Fruit fly (Drosophila melanogaster) whole organism, embryonic: ENCODE results near the gene Grip75.

Experiments
- Antp ChIP-seq: fragments of 200-800 bp; sonication (Bioruptor generic); optimal IDR thresholded peaks from 3 replicates; lab custom pipeline; 2016; ENCODE audit warnings: missing biosample characterization, missing genetic modification characterization
- Atf-2 ChIP-seq: fragments of 200-800 bp; sonication (Bioruptor generic); optimal IDR thresholded peaks from 2 replicates; lab custom pipeline; 2016; ENCODE audit warnings: missing biosample characterization, missing genetic modification characterization
- B-H1 ChIP-seq: fragments of 200-800 bp; sonication (Bioruptor generic); IDR thresholded peaks from 3 replicates; pipeline ENCODE4 v1.3.6; 2022; ENCODE audit warnings: missing biosample characterization, missing genetic modification characterization
- CG10462 ChIP-seq: fragments of 200-800 bp; sonication (Bioruptor generic); optimal IDR thresholded peaks from 2 replicates; lab custom pipeline; 2016; ENCODE audit warnings: missing biosample characterization, missing genetic modification characterization
- CG11085 ChIP-seq: fragments of 200-800 bp; sonication (Bioruptor generic); IDR thresholded peaks from 2 replicates; pipeline ENCODE4 v1.3.6; 2022; ENCODE audit warnings: missing biosample characterization, missing genetic modification characterization
- CG12299 ChIP-seq: fragments of 200-800 bp; sonication (Bioruptor generic); optimal IDR thresholded peaks from 2 replicates; lab custom pipeline; 2018; ENCODE audit warnings: missing biosample characterization, mild to moderate bottlenecking, missing genetic modification characterization
- CG13775 ChIP-seq: fragments of 200-800 bp; sonication (Bioruptor generic); optimal IDR thresholded peaks from 3 replicates; lab custom pipeline; 2017; ENCODE audit warnings: missing biosample characterization, mild to moderate bottlenecking, missing genetic modification characterization
- CG14441 ChIP-seq: fragments of 200-800 bp; sonication (Bioruptor generic); IDR thresholded peaks from 2 replicates; pipeline ENCODE4 v1.3.6; 2022; ENCODE audit warnings: missing biosample characterization, missing genetic modification characterization
- CG15073 ChIP-seq: fragments of 200-800 bp; sonication (Bioruptor generic); optimal IDR thresholded peaks from 2 replicates; lab custom pipeline; 2016; ENCODE audit warnings: missing biosample characterization, missing genetic modification characterization
- CG18262 ChIP-seq: fragments of 200-800 bp; optimal IDR thresholded peaks from 3 replicates; lab custom pipeline; 2019; ENCODE audit warnings: missing biosample characterization, mild to moderate bottlenecking, missing genetic modification characterization, moderate library complexity
- CG2712 ChIP-seq: fragments of 200-800 bp; optimal IDR thresholded peaks from 3 replicates; lab custom pipeline; 2019; ENCODE audit warnings: missing biosample characterization, mild to moderate bottlenecking, missing genetic modification characterization, moderate library complexity
- CG31224 ChIP-seq: fragments of 200-800 bp; sonication (Bioruptor generic); IDR thresholded peaks from 2 replicates; pipeline ENCODE4 v1.3.6; 2022; ENCODE audit warnings: missing biosample characterization, missing genetic modification characterization
- CG34224 ChIP-seq: fragments of 200-800 bp; sonication (Bioruptor generic); IDR thresholded peaks from 3 replicates; pipeline ENCODE4 v1.3.6; 2022; ENCODE audit warnings: missing biosample characterization, missing genetic modification characterization; ENCODE audit not compliant: partially characterized antibody
- CG34422 ChIP-seq: fragments of 200-800 bp; sonication (Bioruptor generic); IDR thresholded peaks from 3 replicates; pipeline ENCODE4 v1.3.6; 2022; ENCODE audit warnings: missing biosample characterization, missing genetic modification characterization
- CG4282 ChIP-seq: fragments of 200-800 bp; sonication (Bioruptor generic); optimal IDR thresholded peaks from 2 replicates; lab custom pipeline; 2016; ENCODE audit warnings: missing biosample characterization, missing genetic modification characterization
- CG7963 ChIP-seq: fragments of 200-800 bp; sonication (Bioruptor generic); IDR thresholded peaks from 3 replicates; pipeline ENCODE4 v1.3.6; 2022; ENCODE audit warnings: missing biosample characterization, missing genetic modification characterization; ENCODE audit not compliant: partially characterized antibody
- CG9727 ChIP-seq: fragments of 200-800 bp; sonication (Bioruptor generic); optimal IDR thresholded peaks from 3 replicates; lab custom pipeline; 2017; ENCODE audit warnings: missing biosample characterization, mild to moderate bottlenecking, missing genetic modification characterization
- CHES-1-like ChIP-seq: fragments of 200-800 bp; sonication (Bioruptor generic); optimal IDR thresholded peaks from 2 replicates; lab custom pipeline; 2016; ENCODE audit warnings: missing biosample characterization, missing genetic modification characterization
- Chrac-16 ChIP-seq: fragments of 200-800 bp; sonication (Bioruptor generic); optimal IDR thresholded peaks from 3 replicates; lab custom pipeline; 2016; ENCODE audit warnings: missing biosample characterization, missing genetic modification characterization
- Doc3 ChIP-seq: fragments of 200-800 bp; sonication (Bioruptor generic); IDR thresholded peaks from 3 replicates; pipeline ENCODE4 v1.3.6; 2022; ENCODE audit warnings: missing biosample characterization, missing genetic modification characterization; ENCODE audit not compliant: partially characterized antibody
- H2.0 ChIP-seq: fragments of 200-800 bp; sonication (Bioruptor generic); IDR thresholded peaks from 2 replicates; pipeline ENCODE4 v1.3.6; 2022; ENCODE audit warnings: missing biosample characterization, missing genetic modification characterization
- Hr3 ChIP-seq: fragments of 200-800 bp; sonication (Bioruptor generic); optimal IDR thresholded peaks from 3 replicates; lab custom pipeline; 2016; ENCODE audit warnings: missing biosample characterization, missing genetic modification characterization
- Lim3 ChIP-seq: fragments of 200-800 bp; sonication (Bioruptor generic); IDR thresholded peaks from 2 replicates; pipeline ENCODE4 v1.3.6; 2022; ENCODE audit warnings: missing biosample characterization, missing genetic modification characterization
- Myb ChIP-seq: fragments of 200-800 bp; sonication (Bioruptor generic); optimal IDR thresholded peaks from 2 replicates; lab custom pipeline; 2016; ENCODE audit warnings: missing biosample characterization, missing genetic modification characterization
- Pdp1 ChIP-seq, 2 experiments: fragments of 200-800 bp; sonication (Bioruptor generic); optimal IDR thresholded peaks; 3 replicates each; lab custom pipeline; 2016; ENCODE audit warnings: missing biosample characterization in 2 of 2, missing genetic modification characterization in 2 of 2, mild to moderate bottlenecking in 1 of 2, moderate library complexity in 1 of 2
- Sox100B ChIP-seq: fragments of 200-800 bp; sonication (Bioruptor generic); optimal IDR thresholded peaks from 3 replicates; lab custom pipeline; 2018; ENCODE audit warnings: missing biosample characterization, mild to moderate bottlenecking, missing genetic modification characterization
- Sox102F ChIP-seq: fragments of 200-800 bp; sonication (Bioruptor generic); optimal IDR thresholded peaks from 2 replicates; lab custom pipeline; 2018; ENCODE audit warnings: missing biosample characterization, mild to moderate bottlenecking, missing genetic modification characterization, moderate library complexity
- Taf1 ChIP-seq: fragments of 200-800 bp; sonication (Bioruptor generic); IDR thresholded peaks from 2 replicates; pipeline ENCODE4 v1.3.6; 2022; ENCODE audit warnings: missing biosample characterization, missing genetic modification characterization
- ara ChIP-seq: fragments of 200-800 bp; sonication (Bioruptor generic); IDR thresholded peaks from 2 replicates; pipeline ENCODE4 v1.3.6; 2022; ENCODE audit warnings: missing biosample characterization, missing genetic modification characterization
- chif ChIP-seq, 2 experiments: fragments of 200-800 bp; sonication (Bioruptor generic); optimal IDR thresholded peaks; 3 replicates each; lab custom pipeline; 2016; ENCODE audit warnings: missing biosample characterization in 2 of 2, missing genetic modification characterization in 2 of 2
- cwo ChIP-seq: fragments of 200-800 bp; sonication (Bioruptor generic); optimal IDR thresholded peaks from 3 replicates; lab custom pipeline; 2017; ENCODE audit warnings: missing biosample characterization, missing genetic modification characterization, mild to moderate bottlenecking, moderate library complexity, missing genetic modification reagents
- ems ChIP-seq: fragments of 200-800 bp; sonication (Bioruptor generic); optimal IDR thresholded peaks from 3 replicates; lab custom pipeline; 2016; ENCODE audit warnings: missing biosample characterization, missing genetic modification characterization
- eve ChIP-seq, 2 experiments: fragments of >200 bp; optimal IDR thresholded peaks; 2 replicates each; lab custom pipeline; 2017; ENCODE audit warnings: missing biosample characterization in 2 of 2, missing genetic modification characterization in 2 of 2
- ewg ChIP-seq: fragments of 200-800 bp; sonication (Bioruptor generic); optimal IDR thresholded peaks from 3 replicates; lab custom pipeline; 2017; ENCODE audit warnings: mild to moderate bottlenecking, missing biosample characterization, missing genetic modification reagents, missing genetic modification characterization
- grau ChIP-seq: fragments of 200-800 bp; optimal IDR thresholded peaks from 3 replicates; lab custom pipeline; 2019; ENCODE audit warnings: missing biosample characterization, mild to moderate bottlenecking, missing genetic modification characterization, moderate library complexity
- h ChIP-seq: fragments of >200 bp; optimal IDR thresholded peaks from 2 replicates; lab custom pipeline; 2017
- hbn ChIP-seq: fragments of 200-800 bp; sonication (Bioruptor generic); IDR thresholded peaks from 2 replicates; pipeline ENCODE4 v1.3.6; 2022; ENCODE audit warnings: missing biosample characterization, missing genetic modification characterization; ENCODE audit not compliant: partially characterized antibody
- hkb ChIP-seq, 2 experiments: fragments of 200-800 bp in 1 of 2; fragments of >200 bp in 1 of 2; sonication (Bioruptor generic) in 1 of 2; IDR thresholded peaks in 1 of 2; optimal IDR thresholded peaks in 1 of 2; 2 replicates each; pipeline versions ENCODE4 v1.3.6 to Lab custom; 2017 to 2022; ENCODE audit warnings: missing biosample characterization in 1 of 2, missing genetic modification characterization in 1 of 2
- jumu ChIP-seq: fragments of 200-800 bp; sonication (Bioruptor generic); optimal IDR thresholded peaks from 3 replicates; lab custom pipeline; 2016; ENCODE audit warnings: missing biosample characterization, missing genetic modification characterization
- nerfin-1 ChIP-seq: fragments of 200-800 bp; sonication (Bioruptor generic); optimal IDR thresholded peaks from 3 replicates; lab custom pipeline; 2019; ENCODE audit warnings: missing biosample characterization, mild to moderate bottlenecking, missing genetic modification characterization, moderate library complexity
- org-1 ChIP-seq: fragments of 200-800 bp; sonication (Bioruptor generic); optimal IDR thresholded peaks from 2 replicates; lab custom pipeline; 2017; ENCODE audit warnings: missing biosample characterization, missing genetic modification characterization
- pfk ChIP-seq: fragments of 200-800 bp; sonication (Bioruptor generic); optimal IDR thresholded peaks from 2 replicates; lab custom pipeline; 2018; ENCODE audit warnings: missing biosample characterization, mild to moderate bottlenecking, missing genetic modification characterization, moderate library complexity
- row ChIP-seq: fragments of 200-800 bp; sonication (Bioruptor generic); IDR thresholded peaks from 3 replicates; pipeline ENCODE4 v1.3.6; 2022; ENCODE audit warnings: missing biosample characterization, missing genetic modification characterization
- scrt ChIP-seq: fragments of 200-800 bp; sonication (Bioruptor generic); optimal IDR thresholded peaks from 2 replicates; lab custom pipeline; 2018; ENCODE audit warnings: missing biosample characterization, mild to moderate bottlenecking, missing genetic modification characterization, moderate library complexity
- sd ChIP-seq: fragments of 200-800 bp; sonication (Bioruptor generic); optimal IDR thresholded peaks from 3 replicates; lab custom pipeline; 2018; ENCODE audit warnings: missing biosample characterization, mild to moderate bottlenecking, missing genetic modification characterization, moderate library complexity
- sens-2 ChIP-seq: fragments of 200-800 bp; sonication (Bioruptor generic); IDR thresholded peaks from 2 replicates; pipeline ENCODE4 v1.3.6; 2022; ENCODE audit warnings: missing biosample characterization, missing genetic modification characterization
- slou ChIP-seq: fragments of 200-800 bp; sonication (Bioruptor generic); optimal IDR thresholded peaks from 3 replicates; lab custom pipeline; 2016; ENCODE audit warnings: missing biosample characterization, missing genetic modification characterization
- stc ChIP-seq: fragments of 200-800 bp; sonication (Bioruptor generic); IDR thresholded peaks from 2 replicates; pipeline ENCODE4 v1.3.6; 2022; ENCODE audit warnings: missing biosample characterization, missing genetic modification characterization
- sug ChIP-seq: fragments of 200-800 bp; optimal IDR thresholded peaks from 2 replicates; lab custom pipeline; 2019; ENCODE audit warnings: missing biosample characterization, mild to moderate bottlenecking, missing genetic modification characterization, moderate library complexity
- trh ChIP-seq: fragments of 200-800 bp; sonication (Bioruptor generic); optimal IDR thresholded peaks from 2 replicates; lab custom pipeline; 2016; ENCODE audit warnings: missing biosample characterization, missing genetic modification characterization
- yki ChIP-seq: fragments of >200 bp; optimal IDR thresholded peaks from 3 replicates; lab custom pipeline; 2018

Gene Grip75

dm6 chr2L:10474268-10474678, 8.8 kb upstream of the Grip75 start, which contains the start of gene RluA-1 (continued):
- TF ChIP-seq yki (lab: Kevin White, UChicago) (no peak), CG31224 (peak; percentile 97), CG14441 (GFP tag; lab: Robert Waterston, UW) (peak; percentile 99), CG7963 (GFP tag; lab: Robert Waterston, UW) (0 out of 3 replicates have a peak, but pooled peaks have one; percentile 48), CG4282 (peak; percentile 93), jumu (GFP tag; lab: Kevin White, UChicago) (peak; percentile 84), cwo (GFP tag; lab: Kevin White, UChicago) (peak; percentile 98), row (GFP tag; lab: Robert Waterston, UW) (peak; percentile 99), CG9727 (GFP tag; lab: Kevin White, UChicago) (peak; percentile 99), scrt (GFP tag; lab: Kevin White, UChicago) (peak; percentile 96), CG15073 (GFP tag; lab: Kevin White, UChicago) (peak; percentile 91), Sox102F (peak; percentile 100), ara (peak; percentile 100), pfk (GFP tag; lab: Kevin White, UChicago) (peak; percentile 65), ewg (GFP tag; lab: Kevin White, UChicago) (peak; percentile 99), Doc3 (GFP tag; lab: Robert Waterston, UW) (peak; percentile 56; the same call in 2 of the 3 replicates), h (lab: Kevin White, UChicago) (no peak), sug (tag; lab: Kevin White, UChicago) (peak; percentile 96), hbn (GFP tag; lab: Robert Waterston, UW) (peak; percentile 53; the same call in 1 of the 2 replicates), Sox100B (GFP tag; lab: Kevin White, UChicago) (peak; percentile 98), sens-2 (peak; percentile 98), sd (tag; lab: Kevin White, UChicago) (peak; percentile 97), Chrac-16 (GFP tag; lab: Kevin White, UChicago) (peak; percentile 99), hkb (optimal IDR thresholded peaks at IDR 0.05; lab: Kevin White, UChicago) (no peak), hkb (GFP tag; IDR thresholded peaks at IDR 0.05; lab: Robert Waterston, UW) (peak; percentile 100), ems (GFP tag; lab: Kevin White, UChicago) (peak; percentile 96), org-1 (GFP tag; lab: Kevin White, UChicago) (peak; percentile 99), CG10462 (peak; percentile 99), Pdp1 (GFP tag; optimal IDR thresholded peaks at IDR 0.05; lab: Kevin White, UChicago) (peak; percentile 95 to 96), Antp (GFP tag; lab: Kevin White, UChicago) (peak; percentile 88), trh (peak; percentile 98), CG13775 (GFP tag; lab: Kevin White, UChicago) (peak; percentile 99), eve (GFP tag; optimal IDR thresholded peaks at IDR 0.05; lab: Kevin White, UChicago) (peak in 1 of 2 experiments; percentile 96), grau (peak; percentile 99), CG11085 (peak; percentile 98), Atf-2 (GFP tag; lab: Kevin White, UChicago) (peak; percentile 95), CG2712 (tag; lab: Kevin White, UChicago) (peak; percentile 100), CHES-1-like (GFP tag; lab: Kevin White, UChicago) (peak; percentile 89), CG34422 (GFP tag; lab: Robert Waterston, UW) (peak; percentile 100), nerfin-1 (tag; lab: Kevin White, UChicago) (peak; percentile 99), Hr3 (peak; percentile 99), Myb (peak; percentile 70), H2.0 (peak; percentile 99), CG34224 (GFP tag; lab: Robert Waterston, UW) (peak; percentile 67; the same call in 2 of the 3 replicates), Taf1 (GFP tag; lab: Robert Waterston, UW) (peak; percentile 93), Lim3 (GFP tag; lab: Robert Waterston, UW) (peak; percentile 96), chif (GFP tag; optimal IDR thresholded peaks at IDR 0.05; lab: Kevin White, UChicago) (peak; percentile 95 to 97), CG12299 (tag; lab: Kevin White, UChicago) (peak; percentile 99), CG18262 (tag; lab: Kevin White, UChicago) (peak; percentile 100), slou (GFP tag; lab: Kevin White, UChicago) (peak; percentile 95), B-H1 (GFP tag; lab: Robert Waterston, UW) (peak; percentile 99), stc (GFP tag; lab: Robert Waterston, UW) (peak; percentile 100)
